Worm (Caenorhabditis elegans) whole organism, L3 larva: Measurements from ENCODE around the gene Y39B6A.27.
"Not testable (repeated sequence)": the region's sequence is repeated elsewhere in the genome, so short reads cannot be mapped to it uniquely, and the experiment has no call there.

Experiments
- ama-1 ChIP-seq: fragments of 150-350 bp; optimal IDR thresholded peaks from 2 replicates; lab custom pipeline; 2018
- eor-1 ChIP-seq, 2 experiments: fragments of 150-350 bp; optimal IDR thresholded peaks; 2 replicates each; lab custom pipeline; 2014 to 2018; ENCODE audit warnings: missing biosample characterization in 2 of 2, missing genetic modification characterization in 2 of 2
- lin-15B ChIP-seq: fragments of 150-350 bp; optimal IDR thresholded peaks from 2 replicates; lab custom pipeline; 2014; ENCODE audit warnings: missing biosample characterization, missing genetic modification characterization
- nhr-237 ChIP-seq: fragments of 150-350 bp; optimal IDR thresholded peaks from 2 replicates; lab custom pipeline; 2014; ENCODE audit warnings: missing biosample characterization, missing genetic modification characterization
- nhr-77 ChIP-seq: fragments of 150-350 bp; optimal IDR thresholded peaks from 2 replicates; lab custom pipeline; 2014; ENCODE audit warnings: missing biosample characterization, missing genetic modification characterization
- pqm-1 ChIP-seq: fragments of 150-350 bp; optimal IDR thresholded peaks from 2 replicates; lab custom pipeline; 2017; ENCODE audit warnings: missing biosample characterization, missing genetic modification characterization, inconsistent platforms
- sea-2 ChIP-seq: fragments of 150-350 bp; sonication (generic microtip); optimal IDR thresholded peaks from 4 replicates; lab custom pipeline; 2014; ENCODE audit warnings: missing biosample characterization, missing genetic modification reagents, missing genetic modification characterization
- ztf-11 ChIP-seq: fragments of 150-350 bp; optimal IDR thresholded peaks from 2 replicates; lab custom pipeline; 2014; ENCODE audit warnings: missing biosample characterization, missing genetic modification characterization

- not testable (repeated sequence) for TF ChIP-seq ama-1 (lab: Kevin White, UChicago); nhr-237 (tag; lab: Kevin White, UChicago); nhr-77 (tag; lab: Kevin White, UChicago); sea-2 (GFP tag; lab: Kevin White, UChicago); lin-15B (tag; lab: Kevin White, UChicago); ztf-11; eor-1 (tag; optimal IDR thresholded peaks at IDR 0.05; lab: Kevin White, UChicago); pqm-1
These were observed 4.8 kb upstream of the Y39B6A.27 start for ce11 chrV:19026757-19027156.
